Worm (Caenorhabditis elegans) whole organism, young adult: Measurements from ENCODE around the gene fipr-29.

Experiments used
- B0019.2 ChIP-seq: fragments of 200-800 bp; sonication (Bioruptor generic); conservative IDR thresholded peaks from 2 replicates; pipeline ENCODE4 v1.3.6; 2022; ENCODE audit warnings: missing genetic modification reagents, missing genetic modification characterization, missing compliant biosample characterization
- B0035.1 ChIP-seq: sonication (generic microtip); optimal IDR thresholded peaks from 2 replicates; lab custom pipeline; 2016; ENCODE audit warnings: missing genetic modification characterization, mild to moderate bottlenecking, missing compliant biosample characterization, missing genotype, missing genetic modification reagents
- C06A6.2 ChIP-seq: fragments of 200-800 bp; sonication (Bioruptor generic); conservative IDR thresholded peaks from 2 replicates; pipeline ENCODE4 v1.3.6; 2022; ENCODE audit warnings: missing genetic modification characterization, missing compliant biosample characterization
- F33H1.4 ChIP-seq: fragments of 200-800 bp; sonication (Bioruptor generic); IDR thresholded peaks from 2 replicates; pipeline ENCODE4 v1.3.6; 2022; ENCODE audit warnings: missing genetic modification reagents, missing genetic modification characterization, missing compliant biosample characterization
- F49E8.2 ChIP-seq: sonication (generic microtip); optimal IDR thresholded peaks from 3 replicates; lab custom pipeline; 2017; ENCODE audit warnings: missing genetic modification characterization, mild to moderate bottlenecking, missing compliant biosample characterization, antibody characterized with exemption, moderate library complexity; ENCODE audit not compliant: insufficient read depth
- F55B11.4 ChIP-seq: sonication (generic microtip); optimal IDR thresholded peaks from 2 replicates; lab custom pipeline; 2016; ENCODE audit warnings: missing compliant biosample characterization, missing genetic modification characterization, borderline replicate concordance; ENCODE audit not compliant: insufficient read depth
- F57A8.1 ChIP-seq: fragments of 200-800 bp; sonication (Bioruptor generic); optimal IDR thresholded peaks from 2 replicates; lab custom pipeline; 2018; ENCODE audit warnings: mild to moderate bottlenecking, missing genetic modification characterization, moderate library complexity, missing compliant biosample characterization
- K12H6.12 ChIP-seq: fragments of 200-800 bp; sonication (Bioruptor generic); optimal IDR thresholded peaks from 2 replicates; lab custom pipeline; 2018; ENCODE audit warnings: mild to moderate bottlenecking, missing genetic modification characterization, missing compliant biosample characterization
- T26A5.8 ChIP-seq: sonication (generic microtip); optimal IDR thresholded peaks from 2 replicates; lab custom pipeline; 2016; ENCODE audit warnings: missing genetic modification characterization, missing compliant biosample characterization
- akir-1 ChIP-seq: fragments of 200-800 bp; sonication (Bioruptor generic); optimal IDR thresholded peaks from 2 replicates; lab custom pipeline; 2018; ENCODE audit warnings: mild to moderate bottlenecking, missing genetic modification characterization, moderate library complexity, missing compliant biosample characterization
- ama-1 ChIP-seq, 3 experiments: fragments of 150-350 bp in 1 of 3; sonication (generic microtip) in 2 of 3; optimal IDR thresholded peaks; 2 replicates each; lab custom pipeline; 2014 to 2018; ENCODE audit warnings: missing biosample characterization in 2 of 3, missing genetic modification characterization in 2 of 3, missing genetic modification reagents in 2 of 3
- atf-7 ChIP-seq: sonication (generic microtip); optimal IDR thresholded peaks from 2 replicates; lab custom pipeline; 2017; ENCODE audit warnings: mild to moderate bottlenecking, missing genetic modification characterization, missing compliant biosample characterization
- attf-3 ChIP-seq: fragments of 200-800 bp; sonication (Bioruptor generic); conservative IDR thresholded peaks from 2 replicates; pipeline ENCODE4 v1.3.6; 2022; ENCODE audit warnings: missing genetic modification reagents, missing genetic modification characterization, missing compliant biosample characterization
- cebp-2 ChIP-seq: fragments of 200-800 bp; sonication (Bioruptor generic); IDR thresholded peaks from 2 replicates; pipeline ENCODE4 v1.3.6; 2022; ENCODE audit warnings: missing genetic modification characterization, missing compliant biosample characterization
- ceh-27 ChIP-seq: fragments of 200-800 bp; sonication (Bioruptor generic); optimal IDR thresholded peaks from 2 replicates; lab custom pipeline; 2018; ENCODE audit warnings: mild to moderate bottlenecking, missing genetic modification characterization, moderate library complexity, missing compliant biosample characterization
- ceh-91 ChIP-seq: fragments of 200-800 bp; sonication (Bioruptor generic); IDR thresholded peaks from 2 replicates; pipeline ENCODE4 v1.3.6; 2022; ENCODE audit warnings: missing genetic modification reagents, missing genetic modification characterization, missing compliant biosample characterization
- dpff-1 ChIP-seq: sonication (generic microtip); optimal IDR thresholded peaks from 2 replicates; lab custom pipeline; 2017; ENCODE audit warnings: mild to moderate bottlenecking, missing genetic modification characterization, missing compliant biosample characterization
- egl-44 ChIP-seq: fragments of 200-800 bp; sonication (Bioruptor generic); IDR thresholded peaks from 2 replicates; pipeline ENCODE4 v1.3.6; 2022; ENCODE audit warnings: missing genetic modification reagents, missing genetic modification characterization, missing compliant biosample characterization
- fkh-3 ChIP-seq: sonication (generic microtip); optimal IDR thresholded peaks from 2 replicates; lab custom pipeline; 2016; ENCODE audit warnings: mild to moderate bottlenecking, missing genetic modification characterization, missing compliant biosample characterization
- hlh-26 ChIP-seq: fragments of 200-800 bp; sonication (Bioruptor generic); conservative IDR thresholded peaks from 2 replicates; pipeline ENCODE4 v1.3.6; 2022; ENCODE audit warnings: missing genetic modification reagents, missing genetic modification characterization, missing compliant biosample characterization
- hmg-20 ChIP-seq: fragments of 200-800 bp; sonication (Bioruptor generic); IDR thresholded peaks from 2 replicates; pipeline ENCODE4 v1.3.6; 2022; ENCODE audit warnings: missing genetic modification reagents, missing genetic modification characterization, missing compliant biosample characterization
- hsf-1 ChIP-seq: fragments of 200-800 bp; sonication (Bioruptor generic); IDR thresholded peaks from 2 replicates; pipeline ENCODE4 v1.3.6; 2022; ENCODE audit warnings: missing genetic modification reagents, missing genetic modification characterization, missing compliant biosample characterization
- lag-1 ChIP-seq: fragments of 200-800 bp; sonication (Bioruptor generic); IDR thresholded peaks from 2 replicates; pipeline ENCODE4 v1.3.6; 2022; ENCODE audit warnings: missing genetic modification reagents, missing genetic modification characterization, missing compliant biosample characterization
- lin-26 ChIP-seq: fragments of 200-800 bp; sonication (Bioruptor generic); IDR thresholded peaks from 2 replicates; pipeline ENCODE4 v1.3.6; 2022; ENCODE audit warnings: missing genetic modification reagents, missing genetic modification characterization, missing compliant biosample characterization
- lin-40 ChIP-seq: sonication (generic microtip); optimal IDR thresholded peaks from 2 replicates; lab custom pipeline; 2016; ENCODE audit warnings: missing genetic modification characterization, mild to moderate bottlenecking, missing compliant biosample characterization, missing genotype, missing genetic modification reagents
- lin-54 ChIP-seq: fragments of 200-800 bp; sonication (Bioruptor generic); optimal IDR thresholded peaks from 2 replicates; lab custom pipeline; 2018; ENCODE audit warnings: mild to moderate bottlenecking, missing genetic modification characterization, missing compliant biosample characterization
- lsl-1 ChIP-seq: fragments of 200-800 bp; sonication (Bioruptor generic); optimal IDR thresholded peaks from 2 replicates; lab custom pipeline; 2018; ENCODE audit warnings: mild to moderate bottlenecking, missing genetic modification characterization, moderate library complexity, missing compliant biosample characterization
- madf-10 ChIP-seq: sonication (generic microtip); optimal IDR thresholded peaks from 2 replicates; lab custom pipeline; 2016; ENCODE audit warnings: mild to moderate bottlenecking, missing genetic modification characterization, missing compliant biosample characterization
- madf-3 ChIP-seq: fragments of 200-800 bp; sonication (Bioruptor generic); IDR thresholded peaks from 2 replicates; pipeline ENCODE4 v1.3.6; 2022; ENCODE audit warnings: missing genetic modification reagents, missing genetic modification characterization, missing compliant biosample characterization
- madf-6 ChIP-seq: fragments of 200-800 bp; sonication (Bioruptor generic); IDR thresholded peaks from 2 replicates; pipeline ENCODE4 v1.3.6; 2022; ENCODE audit warnings: missing genetic modification reagents, missing genetic modification characterization, missing compliant biosample characterization
- madf-8 ChIP-seq: fragments of 200-800 bp; sonication (Bioruptor generic); conservative IDR thresholded peaks from 2 replicates; pipeline ENCODE4 v1.3.6; 2022; ENCODE audit warnings: missing genetic modification reagents, missing genetic modification characterization, missing compliant biosample characterization
- mcd-1 ChIP-seq: fragments of 200-800 bp; sonication (Bioruptor generic); IDR thresholded peaks from 2 replicates; pipeline ENCODE4 v1.3.6; 2022; ENCODE audit warnings: missing genetic modification reagents, missing genetic modification characterization, missing compliant biosample characterization
- mel-28 ChIP-seq: sonication (generic microtip); optimal IDR thresholded peaks from 2 replicates; lab custom pipeline; 2016; ENCODE audit warnings: borderline replicate concordance, mild to moderate bottlenecking, missing genetic modification characterization, missing compliant biosample characterization
- nfya-1 ChIP-seq: sonication (generic microtip); optimal IDR thresholded peaks from 2 replicates; lab custom pipeline; 2017; ENCODE audit warnings: antibody characterized with exemption, missing compliant biosample characterization, missing genetic modification characterization, borderline replicate concordance; ENCODE audit not compliant: insufficient read depth
- nhr-179 ChIP-seq: sonication (generic microtip); optimal IDR thresholded peaks from 2 replicates; lab custom pipeline; 2016; ENCODE audit warnings: mild to moderate bottlenecking, missing genetic modification characterization, missing compliant biosample characterization
- nhr-27 ChIP-seq: fragments of 200-800 bp; sonication (Bioruptor generic); optimal IDR thresholded peaks from 2 replicates; lab custom pipeline; 2018; ENCODE audit warnings: mild to moderate bottlenecking, missing genetic modification characterization, moderate library complexity, missing compliant biosample characterization
- nhr-90 ChIP-seq: sonication (generic microtip); optimal IDR thresholded peaks from 2 replicates; lab custom pipeline; 2016; ENCODE audit warnings: missing genotype, mild to moderate bottlenecking, missing genetic modification characterization, missing compliant biosample characterization
- pbrm-1 ChIP-seq: fragments of 200-800 bp; sonication (Bioruptor generic); IDR thresholded peaks from 2 replicates; pipeline ENCODE4 v1.3.6; 2022; ENCODE audit warnings: missing genetic modification reagents, missing genetic modification characterization, missing compliant biosample characterization
- snpc-1.3 ChIP-seq: sonication (generic microtip); optimal IDR thresholded peaks from 2 replicates; lab custom pipeline; 2017; ENCODE audit warnings: missing genetic modification characterization, mild to moderate bottlenecking, missing compliant biosample characterization, antibody characterized with exemption, moderate library complexity, missing genotype, missing genetic modification reagents; ENCODE audit not compliant: insufficient read depth
- snpc-3.4 ChIP-seq: sonication (generic microtip); optimal IDR thresholded peaks from 2 replicates; lab custom pipeline; 2017; ENCODE audit warnings: missing genetic modification characterization, mild to moderate bottlenecking, missing compliant biosample characterization, antibody characterized with exemption, moderate library complexity, missing genotype, missing genetic modification reagents
- snpc-4 ChIP-seq, 5 experiments: fragments of 150-350 bp in 1 of 5; sonication (generic microtip) in 4 of 5; optimal IDR thresholded peaks; 2 replicates each; lab custom pipeline; 2014 to 2018; ENCODE audit warnings: missing genetic modification characterization in 5 of 5, missing biosample characterization in 3 of 5, antibody characterized with exemption in 2 of 5, mild to moderate bottlenecking in 2 of 5, missing compliant biosample characterization in 2 of 5, missing genotype in 2 of 5, moderate library complexity in 2 of 5, missing genetic modification reagents in 1 of 5
- somi-1 ChIP-seq: fragments of 200-800 bp; sonication (Bioruptor generic); optimal IDR thresholded peaks from 2 replicates; lab custom pipeline; 2018; ENCODE audit warnings: mild to moderate bottlenecking, missing genetic modification characterization, missing compliant biosample characterization
- sptf-2 ChIP-seq: fragments of 200-800 bp; sonication (Bioruptor generic); optimal IDR thresholded peaks from 2 replicates; lab custom pipeline; 2018; ENCODE audit warnings: mild to moderate bottlenecking, missing genetic modification characterization, missing compliant biosample characterization
- xnd-1 ChIP-seq: sonication (generic microtip); optimal IDR thresholded peaks from 2 replicates; lab custom pipeline; 2016; ENCODE audit warnings: missing genotype, missing genetic modification reagents, missing genetic modification characterization, missing compliant biosample characterization
- ztf-6 ChIP-seq: fragments of 200-800 bp; sonication (Bioruptor generic); IDR thresholded peaks from 2 replicates; pipeline ENCODE4 v1.3.6; 2022; ENCODE audit warnings: missing genetic modification reagents, missing genetic modification characterization, missing compliant biosample characterization

The fipr-29 gene

ce11 chrIII:3040735-3041439 lies 19.3 kb downstream of the fipr-29 start, which contains the start of gene daf-2 (continued):
- TF ChIP-seq lin-54 (no peak), ceh-27 (GFP tag; lab: Kevin White, UChicago) (no peak), lin-26 (GFP tag; lab: Robert Waterston, UW) (no peak), lag-1 (no peak), snpc-4 (GFP tag; optimal IDR thresholded peaks at IDR 0.05; lab: Kevin White, UChicago) (no peak), snpc-4 (tag; optimal IDR thresholded peaks at IDR 0.05; lab: Kevin White, UChicago) (no peak), mcd-1 (peak; percentile 71), F33H1.4 (GFP tag; lab: Robert Waterston, UW) (peak; percentile 58), madf-6 (GFP tag; lab: Robert Waterston, UW) (peak; percentile 84), nfya-1 (tag; lab: Kevin White, UChicago) (no peak), snpc-3.4 (no peak), nhr-90 (tag; lab: Kevin White, UChicago) (no peak), atf-7 (tag; lab: Kevin White, UChicago) (no peak), hlh-26 (GFP tag; lab: Robert Waterston, UW) (no peak), lsl-1 (GFP tag; lab: Kevin White, UChicago) (peak; percentile 94), mel-28 (tag; lab: Kevin White, UChicago) (no peak), akir-1 (GFP tag; lab: Kevin White, UChicago) (no peak), madf-3 (GFP tag; lab: Robert Waterston, UW) (no peak), B0019.2 (no peak), B0035.1 (tag; lab: Kevin White, UChicago) (no peak), F55B11.4 (tag; lab: Kevin White, UChicago) (no peak), ama-1 (optimal IDR thresholded peaks at IDR 0.05; lab: Kevin White, UChicago) (no peak), ama-1 (GFP tag; optimal IDR thresholded peaks at IDR 0.05; lab: Kevin White, UChicago) (no peak), attf-3 (GFP tag; lab: Robert Waterston, UW) (no peak), snpc-1.3 (tag; lab: Kevin White, UChicago) (no peak), F49E8.2 (tag; lab: Kevin White, UChicago) (no peak), madf-10 (tag; lab: Kevin White, UChicago) (no peak), ceh-91 (GFP tag; lab: Robert Waterston, UW) (peak; percentile 40), hsf-1 (GFP tag; lab: Robert Waterston, UW) (no peak), madf-8 (GFP tag; lab: Robert Waterston, UW) (peak; percentile 65), C06A6.2 (GFP tag; lab: Robert Waterston, UW) (no peak), pbrm-1 (GFP tag; lab: Robert Waterston, UW) (no peak), lin-40 (tag; lab: Kevin White, UChicago) (no peak), ztf-6 (GFP tag; lab: Robert Waterston, UW) (no peak), dpff-1 (tag; lab: Kevin White, UChicago) (no peak), K12H6.12 (no peak), nhr-27 (tag; lab: Kevin White, UChicago) (no peak), T26A5.8 (tag; lab: Kevin White, UChicago) (no peak), sptf-2 (GFP tag; lab: Kevin White, UChicago) (no peak), egl-44 (no peak), fkh-3 (no peak), somi-1 (GFP tag; lab: Kevin White, UChicago) (no peak), F57A8.1 (GFP tag; lab: Kevin White, UChicago) (no peak), cebp-2 (no peak), hmg-20 (no peak), xnd-1 (tag; lab: Kevin White, UChicago) (peak; percentile 88), nhr-179 (tag; lab: Kevin White, UChicago) (no peak)
- TF ChIP-seq, all 124 proteins: peak for 9
